Worm (Caenorhabditis elegans): ENCODE results near the gene ubc-18.

- TF ChIP-seq lsy-2 (tag; optimal IDR thresholded peaks at IDR 0.05) (no peak), skn-1 (tag; optimal IDR thresholded peaks at IDR 0.05) (no peak), nhr-90 (tag; optimal IDR thresholded peaks at IDR 0.05; ENCODE audit: poor library complexity) (no peak), unc-130 (tag; optimal IDR thresholded peaks at IDR 0.05) (no peak), nhr-76 (tag; optimal IDR thresholded peaks at IDR 0.05) (no peak), ama-1 (optimal IDR thresholded peaks at IDR 0.05) (no peak), lin-13 (GFP tag; optimal IDR thresholded peaks at IDR 0.05) (no peak), unc-62 (GFP tag; optimal IDR thresholded peaks at IDR 0.05) (no peak), mep-1 (tag; optimal IDR thresholded peaks at IDR 0.05) (no peak), C34B4.2 (tag; optimal IDR thresholded peaks at IDR 0.05) (no peak), fos-1 (tag; optimal IDR thresholded peaks at IDR 0.05) (no peak)
Observed at ce11 chrIII:7076386-7076785, 8.0 kb upstream of the ubc-18 start, which contains the start of gene ZK418.13.
